Fruit fly (Drosophila melanogaster): ENCODE results near the gene CG12985.

The CG12985 gene

dm6 chrX:17881138-17882121, 2.1 kb upstream of the CG12985 start (continued):
- TF ChIP-seq ase (GFP tag; IDR thresholded peaks at IDR 0.05) (no peak), CG30403 (GFP tag; optimal IDR thresholded peaks at IDR 0.05) (peak; percentile 69), sd (tag; optimal IDR thresholded peaks at IDR 0.05) (peak; percentile 75), CkIIα-i1 (GFP tag; IDR thresholded peaks at IDR 0.05) (no peak), gce (GFP tag; IDR thresholded peaks at IDR 0.05) (0 out of 3 replicates have a peak, but pooled peaks have one; percentile 17), CG3838 (GFP tag; optimal IDR thresholded peaks at IDR 0.05) (no peak), CG8388 (GFP tag; optimal IDR thresholded peaks at IDR 0.05) (no peak), TFAM (GFP tag; optimal IDR thresholded peaks at IDR 0.05) (no peak), z (GFP tag; IDR thresholded peaks at IDR 0.05) (no peak), Hmr (GFP tag; optimal IDR thresholded peaks at IDR 0.05) (peak; percentile 43), tx (GFP tag; optimal IDR thresholded peaks at IDR 0.05) (peak; percentile 16), slbo (GFP tag; IDR thresholded peaks at IDR 0.05) (peak; percentile 81), row (GFP tag; IDR thresholded peaks at IDR 0.05) (peak; percentile 64), CG4730 (GFP tag; IDR thresholded peaks at IDR 0.05) (peak; percentile 30; the same call in 1 of the 2 replicates), CG2120 (GFP tag; optimal IDR thresholded peaks at IDR 0.05) (peak; percentile 76), grau (tag; optimal IDR thresholded peaks at IDR 0.05) (peak; percentile 88), lab (GFP tag; optimal IDR thresholded peaks at IDR 0.05) (peak; percentile 76), CG9609 (GFP tag; optimal IDR thresholded peaks at IDR 0.05) (peak; percentile 66), ap (GFP tag; IDR thresholded peaks at IDR 0.05) (peak; percentile 40; the same call in 1 of the 2 replicates), Ets65A (GFP tag) (peak; percentile 92), Sry-δ (GFP tag; optimal IDR thresholded peaks at IDR 0.05) (no peak), Bteb2 (GFP tag; optimal IDR thresholded peaks at IDR 0.05) (peak; percentile 16), Mes4 (GFP tag; optimal IDR thresholded peaks at IDR 0.05) (no peak), Rfx (GFP tag; IDR thresholded peaks at IDR 0.05) (peak; percentile 84), CHES-1-like (GFP tag; optimal IDR thresholded peaks at IDR 0.05) (peak; percentile 48), CoRest (tag; optimal IDR thresholded peaks at IDR 0.05) (peak; percentile 48), CG11093 (GFP tag; IDR thresholded peaks at IDR 0.05) (no peak), otp (GFP tag; IDR thresholded peaks at IDR 0.05) (no peak), ssp (GFP tag; IDR thresholded peaks at IDR 0.05) (0 out of 2 replicates have a peak, but pooled peaks have one; percentile 20), E2f1 (GFP tag; IDR thresholded peaks at IDR 0.05) (0 out of 2 replicates have a peak, but pooled peaks have one; percentile 8), Fer2 (tag; optimal IDR thresholded peaks at IDR 0.05) (peak; percentile 27), CG33557 (GFP tag; optimal IDR thresholded peaks at IDR 0.05) (no peak), bowl (GFP tag; IDR thresholded peaks at IDR 0.05) (no peak), CG1602 (GFP tag; optimal IDR thresholded peaks at IDR 0.05) (no peak), onecut (GFP tag; IDR thresholded peaks at IDR 0.05) (0 out of 2 replicates have a peak, but pooled peaks have one; percentile 8), Camta (GFP tag; optimal IDR thresholded peaks at IDR 0.05) (peak; percentile 9), CG17361 (GFP tag; IDR thresholded peaks at IDR 0.05) (peak; percentile 44; the same call in 2 of the 3 replicates), Oaz (GFP tag; IDR thresholded peaks at IDR 0.05) (no peak), sens (GFP tag) (peak; percentile 55), CG2712 (tag; optimal IDR thresholded peaks at IDR 0.05) (peak; percentile 35), CG13894 (tag; optimal IDR thresholded peaks at IDR 0.05) (no peak), CG42726 (GFP tag; IDR thresholded peaks at IDR 0.05; ENCODE audit: partially characterized antibody) (no peak), Bdp1 (GFP tag; optimal IDR thresholded peaks at IDR 0.05) (no peak), CG10274 (GFP tag; optimal IDR thresholded peaks at IDR 0.05) (peak; percentile 29), caup (GFP tag; optimal IDR thresholded peaks at IDR 0.05; ENCODE audit: severe bottlenecking) (peak; percentile 31), PHDP (tag; optimal IDR thresholded peaks at IDR 0.05) (peak; percentile 41), CG7963 (GFP tag; IDR thresholded peaks at IDR 0.05; ENCODE audit: partially characterized antibody) (no peak), ems (GFP tag; optimal IDR thresholded peaks at IDR 0.05) (peak; percentile 23), unc-4 (GFP tag; IDR thresholded peaks at IDR 0.05; ENCODE audit: partially characterized antibody) (no peak)

Measured in whole organism, embryonic.